Worm (Caenorhabditis elegans) whole organism, late embryonic: Measurements from ENCODE around the gene T03G11.10.
A peak's percentile ranks its signal among the peaks of the same experiment; 100 is the strongest.

Experiments used
- C08G9.2 ChIP-seq: sonication (generic microtip); optimal IDR thresholded peaks from 2 replicates; lab custom pipeline; 2016; ENCODE audit warnings: mild to moderate bottlenecking, missing genetic modification characterization, moderate library complexity, missing compliant biosample characterization
- C38D4.7 ChIP-seq: fragments of 200-800 bp; sonication (Bioruptor generic); optimal IDR thresholded peaks from 2 replicates; lab custom pipeline; 2018; ENCODE audit warnings: mild to moderate bottlenecking, missing genetic modification characterization, moderate library complexity, missing compliant biosample characterization
- F13H6.1 ChIP-seq: sonication (generic microtip); optimal IDR thresholded peaks from 2 replicates; lab custom pipeline; 2016; ENCODE audit warnings: missing genetic modification characterization, missing compliant biosample characterization
- K09A11.1 ChIP-seq: sonication (generic microtip); optimal IDR thresholded peaks from 2 replicates; lab custom pipeline; 2017; ENCODE audit warnings: antibody characterized with exemption, mild to moderate bottlenecking, missing genetic modification characterization, missing compliant biosample characterization; ENCODE audit not compliant: insufficient read depth
- T23F11.4 ChIP-seq: fragments of 200-800 bp; sonication (Bioruptor generic); optimal IDR thresholded peaks from 2 replicates; lab custom pipeline; 2018; ENCODE audit warnings: mild to moderate bottlenecking, missing genetic modification characterization, missing compliant biosample characterization
- Y22D7AL.16 ChIP-seq: sonication (generic microtip); optimal IDR thresholded peaks from 2 replicates; lab custom pipeline; 2016; ENCODE audit warnings: missing genetic modification characterization, missing compliant biosample characterization
- ahr-1 ChIP-seq: sonication (generic microtip); optimal IDR thresholded peaks from 2 replicates; lab custom pipeline; 2016; ENCODE audit warnings: missing genetic modification characterization, missing compliant biosample characterization
- ama-1 ChIP-seq: fragments of 150-350 bp; optimal IDR thresholded peaks from 2 replicates; lab custom pipeline; 2014
- ceh-24 ChIP-seq: sonication (generic microtip); optimal IDR thresholded peaks from 2 replicates; lab custom pipeline; 2016; ENCODE audit warnings: mild to moderate bottlenecking, missing genetic modification characterization, missing compliant biosample characterization
- ceh-30 ChIP-seq: fragments of 150-350 bp; optimal IDR thresholded peaks from 2 replicates; lab custom pipeline; 2014; ENCODE audit warnings: missing biosample characterization, missing genetic modification characterization
- ceh-31 ChIP-seq: sonication (generic microtip); optimal IDR thresholded peaks from 2 replicates; lab custom pipeline; 2016; ENCODE audit warnings: missing genetic modification characterization, missing compliant biosample characterization
- ceh-34 ChIP-seq: sonication (generic microtip); optimal IDR thresholded peaks from 2 replicates; lab custom pipeline; 2016; ENCODE audit warnings: mild to moderate bottlenecking, missing genetic modification characterization, missing compliant biosample characterization
- ceh-45 ChIP-seq: fragments of 200-800 bp; sonication (Bioruptor generic); IDR thresholded peaks from 2 replicates; pipeline ENCODE4 v1.3.6; 2022; ENCODE audit warnings: missing genetic modification reagents, missing genetic modification characterization, missing compliant biosample characterization
- ceh-48 ChIP-seq: sonication (generic microtip); optimal IDR thresholded peaks from 2 replicates; lab custom pipeline; 2016; ENCODE audit warnings: missing genetic modification characterization, inconsistent platforms, missing compliant biosample characterization
- ceh-6 ChIP-seq: fragments of 200-800 bp; sonication (Bioruptor generic); optimal IDR thresholded peaks from 2 replicates; lab custom pipeline; 2018; ENCODE audit warnings: mild to moderate bottlenecking, missing genetic modification characterization, missing compliant biosample characterization
- ceh-9 ChIP-seq: sonication (generic microtip); optimal IDR thresholded peaks from 2 replicates; lab custom pipeline; 2016; ENCODE audit warnings: mild to moderate bottlenecking, missing genetic modification characterization, inconsistent platforms, missing compliant biosample characterization
- che-1 ChIP-seq: sonication (generic microtip); optimal IDR thresholded peaks from 2 replicates; lab custom pipeline; 2016; ENCODE audit warnings: mild to moderate bottlenecking, missing genetic modification characterization, missing compliant biosample characterization
- dmd-4 ChIP-seq: sonication (generic microtip); optimal IDR thresholded peaks from 2 replicates; lab custom pipeline; 2016; ENCODE audit warnings: borderline replicate concordance, missing genetic modification characterization, missing compliant biosample characterization
- dve-1 ChIP-seq: sonication (generic microtip); optimal IDR thresholded peaks from 2 replicates; lab custom pipeline; 2017; ENCODE audit warnings: antibody characterized with exemption, mild to moderate bottlenecking, missing genetic modification characterization, missing compliant biosample characterization
- elt-4 ChIP-seq: sonication (generic microtip); optimal IDR thresholded peaks from 2 replicates; lab custom pipeline; 2016; ENCODE audit warnings: missing genetic modification characterization, missing compliant biosample characterization
- ets-4 ChIP-seq: sonication (generic microtip); optimal IDR thresholded peaks from 2 replicates; lab custom pipeline; 2016; ENCODE audit warnings: missing genetic modification characterization, missing compliant biosample characterization
- fax-1 ChIP-seq: sonication (generic microtip); optimal IDR thresholded peaks from 2 replicates; lab custom pipeline; 2016; ENCODE audit warnings: missing genotype, missing genetic modification characterization, missing compliant biosample characterization
- fkh-10 ChIP-seq: fragments of 150-350 bp; optimal IDR thresholded peaks from 2 replicates; lab custom pipeline; 2014; ENCODE audit warnings: missing biosample characterization, missing genetic modification reagents, missing genetic modification characterization
- gmeb-2 ChIP-seq: sonication (generic microtip); optimal IDR thresholded peaks from 2 replicates; lab custom pipeline; 2016; ENCODE audit warnings: missing genetic modification characterization, inconsistent platforms, missing compliant biosample characterization
- hlh-6 ChIP-seq: sonication (generic microtip); optimal IDR thresholded peaks from 2 replicates; lab custom pipeline; 2016; ENCODE audit warnings: missing genotype, missing genetic modification characterization, missing compliant biosample characterization
- lim-6 ChIP-seq: sonication (generic microtip); optimal IDR thresholded peaks from 2 replicates; lab custom pipeline; 2016; ENCODE audit warnings: missing genetic modification characterization, missing compliant biosample characterization
- lin-11 ChIP-seq: fragments of 200-800 bp; sonication (Bioruptor generic); optimal IDR thresholded peaks from 2 replicates; lab custom pipeline; 2018; ENCODE audit warnings: mild to moderate bottlenecking, missing genetic modification characterization, missing compliant biosample characterization
- nfya-1 ChIP-seq: sonication (generic microtip); optimal IDR thresholded peaks from 2 replicates; lab custom pipeline; 2017; ENCODE audit warnings: missing genetic modification characterization, mild to moderate bottlenecking, missing compliant biosample characterization, antibody characterized with exemption, moderate library complexity
- nhr-232 ChIP-seq: sonication (generic microtip); optimal IDR thresholded peaks from 2 replicates; lab custom pipeline; 2016; ENCODE audit warnings: missing genetic modification characterization, missing compliant biosample characterization
- npax-4 ChIP-seq: sonication (generic microtip); optimal IDR thresholded peaks from 2 replicates; lab custom pipeline; 2016; ENCODE audit warnings: missing genetic modification characterization, missing compliant biosample characterization
- odd-2 ChIP-seq: sonication (generic microtip); optimal IDR thresholded peaks from 2 replicates; lab custom pipeline; 2017; ENCODE audit warnings: antibody characterized with exemption, mild to moderate bottlenecking, missing genetic modification characterization, missing compliant biosample characterization
- pax-1 ChIP-seq: fragments of 150-350 bp; optimal IDR thresholded peaks from 2 replicates; lab custom pipeline; 2014; ENCODE audit warnings: missing biosample characterization, missing genetic modification characterization
- pros-1 ChIP-seq: fragments of 150-350 bp; optimal IDR thresholded peaks from 2 replicates; lab custom pipeline; 2014; ENCODE audit warnings: missing biosample characterization, missing genetic modification reagents, missing genetic modification characterization
- ref-2 ChIP-seq: sonication (generic microtip); optimal IDR thresholded peaks from 2 replicates; lab custom pipeline; 2016; ENCODE audit warnings: missing genetic modification characterization, missing compliant biosample characterization
- rnt-1 ChIP-seq: sonication (generic microtip); optimal IDR thresholded peaks from 2 replicates; lab custom pipeline; 2016; ENCODE audit warnings: missing genetic modification characterization, missing compliant biosample characterization
- sox-2 ChIP-seq: fragments of 200-800 bp; sonication (Bioruptor generic); IDR thresholded peaks from 2 replicates; pipeline ENCODE4 v1.3.6; 2022; ENCODE audit warnings: missing genetic modification reagents, missing genetic modification characterization, missing compliant biosample characterization
- syd-9 ChIP-seq: sonication (generic microtip); optimal IDR thresholded peaks from 2 replicates; lab custom pipeline; 2016; ENCODE audit warnings: mild to moderate bottlenecking, missing genetic modification characterization, moderate library complexity, missing compliant biosample characterization
- tbx-2 ChIP-seq: sonication (generic microtip); optimal IDR thresholded peaks from 2 replicates; lab custom pipeline; 2016; ENCODE audit warnings: missing genetic modification characterization, missing compliant biosample characterization
- tbx-7 ChIP-seq: sonication (generic microtip); optimal IDR thresholded peaks from 2 replicates; lab custom pipeline; 2016; ENCODE audit warnings: missing genotype, missing genetic modification characterization, missing compliant biosample characterization
- ttx-3 ChIP-seq: sonication (generic microtip); optimal IDR thresholded peaks from 2 replicates; lab custom pipeline; 2016; ENCODE audit warnings: missing genetic modification reagents, missing genetic modification characterization, missing compliant biosample characterization
- unc-42 ChIP-seq: sonication (generic microtip); optimal IDR thresholded peaks from 2 replicates; lab custom pipeline; 2016; ENCODE audit warnings: missing genotype, missing genetic modification characterization, missing compliant biosample characterization
- unc-55 ChIP-seq: sonication (generic microtip); optimal IDR thresholded peaks from 2 replicates; lab custom pipeline; 2017; ENCODE audit warnings: missing biosample characterization, missing genetic modification reagents, missing genetic modification characterization
- zip-5 ChIP-seq: sonication (generic microtip); optimal IDR thresholded peaks from 2 replicates; lab custom pipeline; 2016; ENCODE audit warnings: missing genetic modification characterization, missing compliant biosample characterization
- ztf-16 ChIP-seq: sonication (generic microtip); optimal IDR thresholded peaks from 2 replicates; lab custom pipeline; 2017; ENCODE audit warnings: missing genetic modification characterization, missing compliant biosample characterization

Gene T03G11.10

DNA sequence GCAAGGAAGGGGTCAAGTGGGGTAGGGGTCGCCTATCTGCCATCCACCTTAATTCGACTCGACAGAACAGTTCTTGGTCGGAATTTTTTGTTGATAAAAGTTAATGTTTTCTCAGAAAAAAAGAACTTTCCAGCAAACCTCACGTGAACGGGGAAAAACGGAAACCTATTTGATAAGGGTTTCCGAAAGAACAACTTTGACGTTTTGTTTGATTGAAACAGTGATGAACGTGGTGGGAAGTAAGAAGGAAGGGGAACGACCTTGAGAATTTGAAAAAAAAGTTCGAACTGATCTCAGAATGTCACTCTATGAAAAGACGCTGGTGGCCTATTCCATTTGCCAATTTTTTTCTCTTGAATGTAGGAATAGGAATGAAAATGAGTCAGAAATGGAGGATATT is 48.6 kb downstream of the T03G11.10 start:
- TF ChIP-seq ama-1 (lab: Kevin White, UChicago) (no peak), ceh-30 (no peak), tbx-2 (no peak), K09A11.1 (tag; lab: Kevin White, UChicago) (no peak)

DNA sequence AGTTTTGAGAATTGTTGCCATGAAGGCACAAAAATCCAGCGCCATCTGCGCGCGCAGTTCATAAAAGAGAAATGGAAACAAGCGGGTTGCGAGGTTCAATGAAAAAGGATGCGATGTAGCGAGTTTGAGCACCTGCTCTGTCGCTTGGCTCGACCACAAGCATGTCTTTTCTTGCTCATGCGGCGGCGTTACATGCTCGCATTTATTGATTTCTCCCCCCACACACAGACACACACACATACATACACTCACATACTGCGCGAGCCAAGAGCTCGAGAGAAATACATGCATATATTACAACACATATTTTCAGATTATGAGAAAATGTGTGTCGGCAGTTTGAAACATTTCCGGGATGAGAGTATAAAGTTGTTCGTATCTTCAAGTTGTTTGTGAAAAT is 49.2 kb downstream of the T03G11.10 start:
- TF ChIP-seq pros-1 (tag; lab: Kevin White, UChicago) (peak; percentile 17), unc-42 (tag; lab: Kevin White, UChicago) (peak; percentile 12), ceh-48 (tag; lab: Kevin White, UChicago) (peak; percentile 98), nfya-1 (tag; lab: Kevin White, UChicago) (peak; percentile 23), ceh-31 (tag; lab: Kevin White, UChicago) (peak; percentile 37), tbx-2 (no peak)

DNA sequence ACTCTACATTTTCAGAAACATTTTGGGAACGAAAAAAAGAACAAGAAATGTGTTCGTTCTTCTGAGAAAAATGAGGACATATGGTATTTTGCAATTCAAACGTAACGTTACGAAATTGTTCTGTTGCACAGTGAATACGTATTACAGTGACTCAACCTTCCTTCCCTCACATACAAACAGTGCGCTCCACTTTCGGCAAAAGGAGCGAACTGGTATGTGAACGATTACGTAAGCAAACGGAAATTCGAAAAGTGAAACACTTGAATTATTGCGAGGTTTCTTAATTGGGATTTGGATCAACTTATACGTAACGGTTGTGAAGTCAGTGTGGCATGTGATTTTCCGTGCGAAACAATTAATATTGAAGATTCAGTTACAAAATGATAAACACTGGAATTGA is 50.2 kb downstream of the T03G11.10 start:
- no peak for TF ChIP-seq ztf-16
- no peak for TF ChIP-seq nhr-232 (tag; lab: Kevin White, UChicago)
- TF ChIP-seq zip-5 (tag; lab: Kevin White, UChicago) = no peak
- TF ChIP-seq gmeb-2 = no peak
- TF ChIP-seq pros-1 (tag; lab: Kevin White, UChicago) = no peak
- no peak for TF ChIP-seq dmd-4 (tag; lab: Kevin White, UChicago)
- TF ChIP-seq fkh-10 (GFP tag; lab: Kevin White, UChicago) = no peak

DNA sequence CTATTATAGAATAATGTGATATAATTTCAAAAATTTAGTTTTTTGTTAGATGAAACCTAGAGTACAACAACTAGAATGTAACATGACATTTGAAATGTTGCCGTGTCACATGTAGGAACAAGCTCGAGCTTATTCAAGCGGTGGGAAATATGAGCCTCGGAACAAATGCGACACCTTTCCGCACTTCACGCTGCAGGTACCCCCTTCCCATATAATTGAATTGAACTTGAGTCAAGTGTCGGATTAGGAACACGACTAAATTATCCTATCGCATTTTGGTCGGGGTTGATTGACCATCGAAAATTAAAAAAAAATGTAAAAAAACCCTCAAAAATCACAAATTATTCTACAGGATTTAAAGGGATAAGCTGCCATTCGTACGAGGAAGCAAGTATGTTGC is 50.8 kb downstream of the T03G11.10 start:
- TF ChIP-seq ceh-34 (tag; lab: Kevin White, UChicago) (peak; percentile 56), rnt-1 (no peak)

DNA sequence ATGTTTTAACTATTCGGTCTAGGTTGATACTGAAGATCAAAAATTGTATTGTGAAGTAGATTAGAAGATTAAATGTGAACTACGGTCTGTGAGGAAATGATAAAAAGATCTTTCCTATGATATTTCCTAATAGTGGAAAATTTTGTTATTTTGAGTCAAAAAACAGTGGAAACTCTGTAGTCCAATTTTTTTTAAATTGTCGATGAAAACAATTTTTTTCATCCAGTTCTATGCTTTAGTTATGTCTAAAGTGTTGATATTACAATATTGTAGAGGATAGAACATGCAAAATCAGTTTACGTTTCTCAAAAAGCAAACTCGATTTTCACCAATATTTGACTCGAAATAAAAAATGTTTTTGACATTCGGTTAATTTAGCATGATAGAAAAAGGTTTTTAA is 51.3 kb downstream of the T03G11.10 start:
- TF ChIP-seq fax-1 (no peak), pax-1 (tag; lab: Kevin White, UChicago) (no peak), lin-11 (tag; lab: Kevin White, UChicago) (no peak), ceh-6 (GFP tag; lab: Kevin White, UChicago) (no peak), hlh-6 (no peak), dve-1 (tag; lab: Kevin White, UChicago) (no peak), C08G9.2 (no peak), ttx-3 (no peak), ceh-24 (tag; lab: Kevin White, UChicago) (no peak), ceh-45 (GFP tag; lab: Robert Waterston, UW) (no peak), ama-1 (lab: Kevin White, UChicago) (no peak), ets-4 (tag; lab: Kevin White, UChicago) (no peak), che-1 (tag; lab: Kevin White, UChicago) (no peak), ahr-1 (no peak), T23F11.4 (GFP tag; lab: Kevin White, UChicago) (no peak), gmeb-2 (no peak), elt-4 (no peak), ref-2 (tag; lab: Kevin White, UChicago) (no peak), syd-9 (tag; lab: Kevin White, UChicago) (no peak), lim-6 (tag; lab: Kevin White, UChicago) (no peak)

DNA sequence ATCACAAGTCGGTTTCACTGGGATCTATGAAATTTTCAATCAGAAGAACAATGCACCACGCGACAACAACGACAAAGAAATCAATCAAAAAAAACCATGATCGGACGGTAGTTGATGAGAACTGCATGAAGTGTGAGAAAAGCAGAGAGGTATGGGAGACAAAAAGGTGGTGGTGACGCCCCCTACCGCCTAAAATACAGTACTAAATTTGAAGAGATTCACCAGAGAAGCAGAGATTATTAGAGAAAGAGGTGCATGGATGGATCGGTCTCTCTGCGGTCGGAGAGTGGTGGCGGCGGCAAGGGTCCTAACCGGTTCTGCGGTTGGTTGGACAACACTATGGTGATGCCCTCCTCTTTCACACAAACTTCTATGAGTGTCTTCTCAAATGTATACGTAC is 51.7 kb downstream of the T03G11.10 start:
- TF ChIP-seq lim-6 (tag; lab: Kevin White, UChicago) (no peak), tbx-7 (no peak), Y22D7AL.16 (tag; lab: Kevin White, UChicago) (no peak), ceh-31 (tag; lab: Kevin White, UChicago) (peak; percentile 45), npax-4 (tag; lab: Kevin White, UChicago) (no peak), nhr-232 (tag; lab: Kevin White, UChicago) (no peak), F13H6.1 (tag; lab: Kevin White, UChicago) (peak; percentile 13), ceh-34 (tag; lab: Kevin White, UChicago) (peak; percentile 25), gmeb-2 (no peak), sox-2 (no peak), ztf-16 (no peak), T23F11.4 (GFP tag; lab: Kevin White, UChicago) (no peak), nfya-1 (tag; lab: Kevin White, UChicago) (peak; percentile 59), K09A11.1 (tag; lab: Kevin White, UChicago) (no peak), ceh-9 (tag; lab: Kevin White, UChicago) (no peak), ama-1 (lab: Kevin White, UChicago) (no peak), odd-2 (tag; lab: Kevin White, UChicago) (no peak), rnt-1 (peak; percentile 81), fkh-10 (GFP tag; lab: Kevin White, UChicago) (no peak), unc-55 (GFP tag; lab: Kevin White, UChicago) (no peak), C38D4.7 (no peak)
